Fruit fly (Drosophila melanogaster): ENCODE results near the gene CG12483.

dm6 chr3L:131998-132693, 34.0 kb upstream of the CG12483 start:
- no peak for TF ChIP-seq cyc (GFP tag; optimal IDR thresholded peaks at IDR 0.05)
- peak; percentile 44 for TF ChIP-seq CG15336 (GFP tag; IDR thresholded peaks at IDR 0.05)
- no peak for TF ChIP-seq Eip75B (GFP tag; optimal IDR thresholded peaks at IDR 0.05)
- TF ChIP-seq lz (GFP tag; optimal IDR thresholded peaks at IDR 0.05) = no peak
- no peak for TF ChIP-seq fd85E (GFP tag; optimal IDR thresholded peaks at IDR 0.05)
- no peak for TF ChIP-seq salr (GFP tag; optimal IDR thresholded peaks at IDR 0.05)
- TF ChIP-seq CG11762 (GFP tag; optimal IDR thresholded peaks at IDR 0.05; ENCODE audit: insufficient read depth) = peak; percentile 16
- no peak for TF ChIP-seq Lpt (GFP tag; optimal IDR thresholded peaks at IDR 0.05)
- peak; percentile 90 for TF ChIP-seq fkh (GFP tag; optimal IDR thresholded peaks at IDR 0.05)
- TF ChIP-seq Blimp-1 (GFP tag; optimal IDR thresholded peaks at IDR 0.05) = no peak
- TF ChIP-seq Hr4 (GFP tag; optimal IDR thresholded peaks at IDR 0.05) = no peak
